Worm (Caenorhabditis elegans) whole organism, mixed stage, embryonic: ENCODE measurements around the gene nhr-140.

ENCODE experiments used
- blmp-1 ChIP-seq: fragments of 150-350 bp; optimal IDR thresholded peaks from 2 replicates; lab custom pipeline; 2014; ENCODE audit warnings: missing biosample characterization, missing genetic modification characterization
- cnd-1 ChIP-seq: fragments of 200-800 bp; sonication (Bioruptor generic); optimal IDR thresholded peaks from 2 replicates; lab custom pipeline; 2018; ENCODE audit warnings: mild to moderate bottlenecking, missing genetic modification characterization, missing compliant biosample characterization
- lsy-2 ChIP-seq: fragments of 150-350 bp; optimal IDR thresholded peaks from 2 replicates; lab custom pipeline; 2014; ENCODE audit warnings: missing biosample characterization, missing genetic modification characterization
- nhr-76 ChIP-seq: sonication (generic microtip); optimal IDR thresholded peaks from 2 replicates; lab custom pipeline; 2017; ENCODE audit warnings: missing biosample characterization, missing genetic modification characterization
- pha-4 ChIP-seq: fragments of 150-350 bp; optimal IDR thresholded peaks from 2 replicates; lab custom pipeline; 2018; ENCODE audit warnings: missing biosample characterization, missing genetic modification reagents, missing genetic modification characterization
- snpc-4 ChIP-seq: fragments of 150-350 bp; optimal IDR thresholded peaks from 2 replicates; lab custom pipeline; 2014; ENCODE audit warnings: missing biosample characterization, missing genetic modification characterization
- sptf-1 ChIP-seq: sonication (generic microtip); optimal IDR thresholded peaks from 2 replicates; lab custom pipeline; 2017; ENCODE audit warnings: mild to moderate bottlenecking, missing genetic modification characterization, moderate library complexity, missing compliant biosample characterization
- ztf-11 ChIP-seq: fragments of 150-350 bp; optimal IDR thresholded peaks from 2 replicates; lab custom pipeline; 2014; ENCODE audit warnings: missing biosample characterization, missing genetic modification characterization

- TF ChIP-seq ztf-11: no peak
- no peak for TF ChIP-seq lsy-2 (tag; lab: Kevin White, UChicago)
- no peak for TF ChIP-seq cnd-1
- TF ChIP-seq nhr-76 (tag; lab: Kevin White, UChicago): no peak
- no peak for TF ChIP-seq pha-4
- no peak for TF ChIP-seq sptf-1 (tag; lab: Kevin White, UChicago)
- no peak for TF ChIP-seq blmp-1
- no peak for TF ChIP-seq snpc-4 (tag; lab: Kevin White, UChicago)
These were observed 39.7 kb downstream of the nhr-140 start, which contains the start of gene Y57E12B.11 for ce11 chrV:6949770-6950169.
